Fruit fly (Drosophila melanogaster) whole organism, embryonic: ENCODE measurements around the gene CG11672.

Experiments used
- ATbp ChIP-seq: fragments of 200-800 bp; sonication (Bioruptor generic); optimal IDR thresholded peaks from 2 replicates; lab custom pipeline; 2017; ENCODE audit warnings: missing biosample characterization, mild to moderate bottlenecking, missing genetic modification characterization, missing genetic modification reagents
- Atf6 ChIP-seq: fragments of 200-800 bp; sonication (Bioruptor generic); IDR thresholded peaks from 2 replicates; pipeline ENCODE4 v1.3.6; 2022; ENCODE audit warnings: missing biosample characterization, missing genetic modification characterization
- Awh ChIP-seq: fragments of 200-800 bp; sonication (Bioruptor generic); IDR thresholded peaks from 2 replicates; pipeline ENCODE4, ENCODE4 v1.3.6; 2022; ENCODE audit warnings: missing biosample characterization, missing genetic modification characterization
- Bgb ChIP-seq: fragments of 200-800 bp; sonication (Bioruptor generic); IDR thresholded peaks from 2 replicates; pipeline ENCODE4 v1.3.6; 2022; ENCODE audit warnings: missing biosample characterization, missing genetic modification characterization; ENCODE audit not compliant: partially characterized antibody
- CG11398 ChIP-seq: fragments of 200-800 bp; sonication (Bioruptor generic); optimal IDR thresholded peaks from 2 replicates; lab custom pipeline; 2016; ENCODE audit warnings: missing biosample characterization, missing genetic modification characterization
- CG13287 ChIP-seq: fragments of 200-800 bp; sonication (Bioruptor generic); IDR thresholded peaks from 2 replicates; pipeline ENCODE4 v1.3.6; 2022; ENCODE audit warnings: missing biosample characterization, missing genetic modification characterization; ENCODE audit not compliant: partially characterized antibody
- CG14860 ChIP-seq: fragments of 200-800 bp; sonication (Bioruptor generic); IDR thresholded peaks from 3 replicates; pipeline ENCODE4 v1.3.6; 2022; ENCODE audit warnings: missing biosample characterization, missing genetic modification characterization; ENCODE audit not compliant: partially characterized antibody
- CG15601 ChIP-seq: fragments of 200-800 bp; sonication (Bioruptor generic); optimal IDR thresholded peaks from 3 replicates; lab custom pipeline; 2019; ENCODE audit warnings: missing biosample characterization, mild to moderate bottlenecking, missing genetic modification characterization, moderate library complexity
- CG16813 ChIP-seq: fragments of 200-800 bp; sonication (Bioruptor generic); IDR thresholded peaks from 3 replicates; pipeline ENCODE4 v1.3.6; 2022; ENCODE audit warnings: missing biosample characterization, missing genetic modification characterization; ENCODE audit not compliant: partially characterized antibody
- CG2199 ChIP-seq: fragments of 200-800 bp; sonication (Bioruptor generic); IDR thresholded peaks from 3 replicates; pipeline ENCODE4 v1.3.6; 2022; ENCODE audit warnings: missing biosample characterization, missing genetic modification characterization
- CG32767 ChIP-seq: fragments of 200-800 bp; sonication (Bioruptor generic); IDR thresholded peaks from 2 replicates; pipeline ENCODE4 v1.3.6; 2022; ENCODE audit warnings: missing biosample characterization, missing genetic modification characterization
- CG33557 ChIP-seq: fragments of 200-800 bp; sonication (Bioruptor generic); optimal IDR thresholded peaks from 2 replicates; lab custom pipeline; 2019; ENCODE audit warnings: missing biosample characterization, mild to moderate bottlenecking, missing genetic modification characterization, moderate library complexity
- CG3407 ChIP-seq: fragments of 200-800 bp; sonication (Bioruptor generic); optimal IDR thresholded peaks from 2 replicates; lab custom pipeline; 2018; ENCODE audit warnings: missing biosample characterization, mild to moderate bottlenecking, missing genetic modification characterization
- CG34224 ChIP-seq: fragments of 200-800 bp; sonication (Bioruptor generic); IDR thresholded peaks from 3 replicates; pipeline ENCODE4 v1.3.6; 2022; ENCODE audit warnings: missing biosample characterization, missing genetic modification characterization; ENCODE audit not compliant: partially characterized antibody
- D ChIP-seq, 2 experiments: fragments of 200-800 bp in 1 of 2; fragments of >200 bp in 1 of 2; sonication (Bioruptor generic) in 1 of 2; optimal IDR thresholded peaks; 2 replicates in 1 of 2; 3 replicates in 1 of 2; lab custom pipeline; 2017; ENCODE audit warnings: mild to moderate bottlenecking in 1 of 2, missing biosample characterization in 1 of 2, missing genetic modification characterization in 1 of 2, missing genetic modification reagents in 1 of 2
- E2f2 ChIP-seq: fragments of 200-800 bp; sonication (Bioruptor generic); IDR thresholded peaks from 2 replicates; pipeline ENCODE4 v1.3.6; 2022; ENCODE audit warnings: missing biosample characterization, missing genetic modification characterization
- Ets65A ChIP-seq: fragments of 200-800 bp; sonication (Bioruptor generic); peaks from one replicate; lab custom pipeline; 2016; ENCODE audit warnings: missing biosample characterization, missing genetic modification characterization
- Med ChIP-seq: fragments of 200-800 bp; sonication (Bioruptor generic); peaks from one replicate; lab custom pipeline; 2016; ENCODE audit warnings: missing biosample characterization, missing genetic modification characterization, mild to moderate bottlenecking, inconsistent platforms, moderate library complexity
- Scr ChIP-seq: fragments of 200-800 bp; sonication (Bioruptor generic); IDR thresholded peaks from 2 replicates; pipeline ENCODE4 v1.3.6; 2022; ENCODE audit warnings: missing biosample characterization, missing genetic modification characterization; ENCODE audit not compliant: partially characterized antibody
- Sry-β ChIP-seq: fragments of 200-800 bp; sonication (Bioruptor generic); optimal IDR thresholded peaks from 2 replicates; lab custom pipeline; 2018; ENCODE audit warnings: missing biosample characterization, mild to moderate bottlenecking, missing genetic modification characterization, moderate library complexity
- Stat92E ChIP-seq, 3 experiments: fragments of >200 bp in 2 of 3; fragments of 200-800 bp in 1 of 3; sonication (Bioruptor generic) in 1 of 3; optimal IDR thresholded peaks; 2 replicates each; lab custom pipeline; 2017 to 2019; ENCODE audit warnings: missing biosample characterization in 3 of 3, missing genetic modification characterization in 3 of 3, mild to moderate bottlenecking in 1 of 3, moderate library complexity in 1 of 3
- Usf ChIP-seq: fragments of 200-800 bp; sonication (Bioruptor generic); optimal IDR thresholded peaks from 2 replicates; lab custom pipeline; 2017; ENCODE audit warnings: missing genotype, missing biosample characterization, missing genetic modification characterization
- amos ChIP-seq: fragments of 200-800 bp; sonication (Bioruptor generic); IDR thresholded peaks from 2 replicates; pipeline ENCODE4 v1.3.6; 2022; ENCODE audit warnings: missing biosample characterization, missing genetic modification characterization; ENCODE audit not compliant: partially characterized antibody
- az2 ChIP-seq: fragments of 200-800 bp; sonication (Bioruptor generic); optimal IDR thresholded peaks from 3 replicates; lab custom pipeline; 2016; ENCODE audit warnings: missing biosample characterization, missing genetic modification characterization
- bbx ChIP-seq: fragments of 200-800 bp; sonication (Bioruptor generic); IDR thresholded peaks from 2 replicates; pipeline ENCODE4 v1.3.6; 2022; ENCODE audit warnings: missing biosample characterization, missing genetic modification characterization; ENCODE audit not compliant: partially characterized antibody
- br ChIP-seq: fragments of >200 bp; optimal IDR thresholded peaks from 2 replicates; lab custom pipeline; 2017
- ci ChIP-seq: fragments of 200-800 bp; sonication (Bioruptor generic); IDR thresholded peaks from 3 replicates; pipeline ENCODE4 v1.3.6; 2022; ENCODE audit warnings: missing biosample characterization, missing genetic modification characterization
- cwo ChIP-seq: fragments of 200-800 bp; sonication (Bioruptor generic); optimal IDR thresholded peaks from 3 replicates; lab custom pipeline; 2017; ENCODE audit warnings: missing biosample characterization, missing genetic modification characterization, mild to moderate bottlenecking, moderate library complexity, missing genetic modification reagents
- dmrt11E ChIP-seq: fragments of 200-800 bp; sonication (Bioruptor generic); optimal IDR thresholded peaks from 3 replicates; lab custom pipeline; 2018; ENCODE audit warnings: missing biosample characterization, mild to moderate bottlenecking, missing genetic modification characterization, moderate library complexity
- h ChIP-seq: fragments of >200 bp; optimal IDR thresholded peaks from 2 replicates; lab custom pipeline; 2017
- hkb ChIP-seq, 2 experiments: fragments of 200-800 bp in 1 of 2; fragments of >200 bp in 1 of 2; sonication (Bioruptor generic) in 1 of 2; IDR thresholded peaks in 1 of 2; optimal IDR thresholded peaks in 1 of 2; 2 replicates each; pipeline versions ENCODE4 v1.3.6 to Lab custom; 2017 to 2022; ENCODE audit warnings: missing biosample characterization in 1 of 2, missing genetic modification characterization in 1 of 2
- insv ChIP-seq, 2 experiments: fragments of 200-800 bp; sonication (Bioruptor generic); optimal IDR thresholded peaks; 3 replicates each; lab custom pipeline; 2016 to 2018; ENCODE audit warnings: missing biosample characterization in 2 of 2, missing genetic modification characterization in 2 of 2
- knrl ChIP-seq: fragments of 200-800 bp; sonication (Bioruptor generic); IDR thresholded peaks from 3 replicates; pipeline ENCODE4 v1.3.6; 2022; ENCODE audit warnings: missing biosample characterization, missing genetic modification characterization; ENCODE audit not compliant: partially characterized antibody
- lbe ChIP-seq: fragments of 200-800 bp; sonication (Bioruptor generic); optimal IDR thresholded peaks from 2 replicates; lab custom pipeline; 2016; ENCODE audit warnings: missing biosample characterization, mild to moderate bottlenecking, missing genetic modification characterization
- nau ChIP-seq: fragments of 200-800 bp; sonication (Bioruptor generic); optimal IDR thresholded peaks from 3 replicates; lab custom pipeline; 2017; ENCODE audit warnings: missing biosample characterization, mild to moderate bottlenecking, missing genetic modification characterization, missing genetic modification reagents
- onecut ChIP-seq: fragments of 200-800 bp; sonication (Bioruptor generic); IDR thresholded peaks from 2 replicates; pipeline ENCODE4 v1.3.6; 2022; ENCODE audit warnings: missing biosample characterization, missing genetic modification characterization
- sd ChIP-seq: fragments of 200-800 bp; sonication (Bioruptor generic); optimal IDR thresholded peaks from 3 replicates; lab custom pipeline; 2018; ENCODE audit warnings: missing biosample characterization, mild to moderate bottlenecking, missing genetic modification characterization, moderate library complexity
- sens ChIP-seq: fragments of 200-800 bp; sonication (Bioruptor generic); peaks from one replicate; lab custom pipeline; 2016; ENCODE audit warnings: missing biosample characterization, missing genetic modification characterization
- trem ChIP-seq: fragments of 200-800 bp; optimal IDR thresholded peaks from 3 replicates; lab custom pipeline; 2019; ENCODE audit warnings: missing biosample characterization, mild to moderate bottlenecking, missing genetic modification characterization, moderate library complexity
- unc-4 ChIP-seq: fragments of 200-800 bp; sonication (Bioruptor generic); IDR thresholded peaks from 2 replicates; pipeline ENCODE4 v1.3.6; 2022; ENCODE audit warnings: missing biosample characterization, missing genetic modification characterization; ENCODE audit not compliant: partially characterized antibody
- unpg ChIP-seq: fragments of 200-800 bp; sonication (Bioruptor generic); optimal IDR thresholded peaks from 3 replicates; lab custom pipeline; 2018; ENCODE audit warnings: missing biosample characterization, mild to moderate bottlenecking, missing genetic modification characterization, moderate library complexity
- vfl ChIP-seq: fragments of 200-800 bp; sonication (Bioruptor generic); optimal IDR thresholded peaks from 2 replicates; lab custom pipeline; 2016; ENCODE audit warnings: missing biosample characterization, missing genetic modification characterization
- wdn ChIP-seq: fragments of 200-800 bp; sonication (Bioruptor generic); IDR thresholded peaks from 2 replicates; pipeline ENCODE4 v1.3.6; 2022; ENCODE audit warnings: missing biosample characterization, missing genetic modification characterization
- zen2 ChIP-seq: fragments of 200-800 bp; sonication (Bioruptor generic); IDR thresholded peaks from 3 replicates; pipeline ENCODE4 v1.3.6; 2022; ENCODE audit warnings: missing biosample characterization, missing genetic modification characterization; ENCODE audit not compliant: partially characterized antibody

Gene CG11672

DNA sequence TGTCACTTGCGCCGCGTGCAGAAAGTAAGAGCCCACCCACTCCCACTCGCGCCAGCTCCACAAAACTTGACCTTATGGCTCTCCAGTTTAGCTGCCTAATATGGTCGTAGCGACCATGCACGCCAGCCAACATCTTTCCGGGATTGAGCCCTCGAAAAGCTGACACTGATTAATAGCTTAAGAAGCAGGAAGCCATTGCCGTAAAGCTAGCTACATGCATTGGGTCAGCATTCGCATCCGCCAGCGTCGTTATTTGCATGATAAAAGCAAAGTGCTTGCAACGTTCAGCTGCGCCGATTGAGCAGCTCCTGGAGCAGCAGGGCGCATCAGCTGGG lies 16.5 kb upstream of the CG11672 start:
- no peak for TF ChIP-seq vfl
- peak; percentile 90 for TF ChIP-seq Ets65A (GFP tag; lab: Kevin White, UChicago)
- TF ChIP-seq, all 482 proteins: peak for 1

dm6 chr3R:8306188-8306926 lies 16.0 kb upstream of the CG11672 start:
- no peak for TF ChIP-seq unpg (GFP tag; lab: Kevin White, UChicago)
- TF ChIP-seq ci (GFP tag; lab: Robert Waterston, UW) = 0 out of 3 replicates have a peak, but pooled peaks have one; percentile 20
- no peak for TF ChIP-seq Usf
- TF ChIP-seq dmrt11E = no peak
- TF ChIP-seq insv (GFP tag; optimal IDR thresholded peaks at IDR 0.05; lab: Kevin White, UChicago) = peak; percentile 98 to 100
- peak; percentile 50 for TF ChIP-seq sens (GFP tag; lab: Kevin White, UChicago)
- no peak for TF ChIP-seq wdn (GFP tag; lab: Robert Waterston, UW)
- peak; percentile 70 for TF ChIP-seq Bgb (GFP tag; lab: Robert Waterston, UW)
- TF ChIP-seq Med (GFP tag; lab: Kevin White, UChicago) = peak; percentile 33
- no peak for TF ChIP-seq zen2 (GFP tag; lab: Robert Waterston, UW)
- TF ChIP-seq Awh (GFP tag; lab: Robert Waterston, UW) = 0 out of 2 replicates have a peak, but pooled peaks have one; percentile 13
- TF ChIP-seq unc-4 (GFP tag; lab: Robert Waterston, UW) = peak; percentile 15; the same call in 1 of the 2 replicates
- TF ChIP-seq h (lab: Kevin White, UChicago) = no peak
- no peak for TF ChIP-seq br (lab: Kevin White, UChicago)
- TF ChIP-seq CG2199 (GFP tag; lab: Robert Waterston, UW) = peak; percentile 45; the same call in 1 of the 3 replicates
- peak; percentile 47; the same call in 2 of the 3 replicates for TF ChIP-seq CG34224 (GFP tag; lab: Robert Waterston, UW)
- peak; percentile 73 for TF ChIP-seq Sry-β (GFP tag; lab: Kevin White, UChicago)
- 0 out of 2 replicates have a peak, but pooled peaks have one; percentile 14 for TF ChIP-seq E2f2 (GFP tag; lab: Robert Waterston, UW)
- TF ChIP-seq CG32767 (GFP tag; lab: Robert Waterston, UW) = peak; percentile 9; the same call in 1 of the 2 replicates
- peak; percentile 6 for TF ChIP-seq trem (tag; lab: Kevin White, UChicago)
- TF ChIP-seq cwo = peak; percentile 55
- TF ChIP-seq Scr (GFP tag; lab: Robert Waterston, UW) = peak; percentile 19
- peak in 1 of 3 experiments; percentile 59 for TF ChIP-seq Stat92E (GFP tag; optimal IDR thresholded peaks at IDR 0.05; lab: Kevin White, UChicago)
- TF ChIP-seq Atf6 (GFP tag; lab: Robert Waterston, UW) = 0 out of 2 replicates have a peak, but pooled peaks have one; percentile 17
- TF ChIP-seq D (optimal IDR thresholded peaks at IDR 0.05; lab: Kevin White, UChicago) = peak; percentile 37
- TF ChIP-seq D (GFP tag; optimal IDR thresholded peaks at IDR 0.05; lab: Kevin White, UChicago) = no peak
- TF ChIP-seq az2 (GFP tag; lab: Kevin White, UChicago) = no peak
- peak; percentile 5 for TF ChIP-seq CG15601 (tag; lab: Kevin White, UChicago)
- TF ChIP-seq CG11398 (GFP tag; lab: Kevin White, UChicago) = no peak
- TF ChIP-seq bbx (GFP tag; lab: Robert Waterston, UW) = peak; percentile 62; the same call in 1 of the 2 replicates
- peak; percentile 22 for TF ChIP-seq hkb (optimal IDR thresholded peaks at IDR 0.05; lab: Kevin White, UChicago)
- no peak for TF ChIP-seq hkb (GFP tag; IDR thresholded peaks at IDR 0.05; lab: Robert Waterston, UW)
- TF ChIP-seq amos = peak; percentile 68
- TF ChIP-seq onecut = 0 out of 2 replicates have a peak, but pooled peaks have one; percentile 5
- peak; percentile 8 for TF ChIP-seq CG33557
- peak; percentile 3 for TF ChIP-seq CG3407 (GFP tag; lab: Kevin White, UChicago)
- peak; percentile 23; the same call in 1 of the 2 replicates for TF ChIP-seq CG13287 (GFP tag; lab: Robert Waterston, UW)
- peak; percentile 16; the same call in 1 of the 3 replicates for TF ChIP-seq CG14860 (GFP tag; lab: Robert Waterston, UW)
- peak; percentile 34; the same call in 1 of the 3 replicates for TF ChIP-seq knrl (GFP tag; lab: Robert Waterston, UW)
- TF ChIP-seq nau (GFP tag; lab: Kevin White, UChicago) = no peak
- peak; percentile 57 for TF ChIP-seq lbe (GFP tag; lab: Kevin White, UChicago)
- peak; percentile 51 for TF ChIP-seq ATbp (GFP tag; lab: Kevin White, UChicago)
- TF ChIP-seq sd (tag; lab: Kevin White, UChicago) = no peak
- peak; percentile 35; the same call in 1 of the 3 replicates for TF ChIP-seq CG16813
